Worm (Caenorhabditis elegans): Measurements from ENCODE around the gene Y11D7A.10.

DNA sequence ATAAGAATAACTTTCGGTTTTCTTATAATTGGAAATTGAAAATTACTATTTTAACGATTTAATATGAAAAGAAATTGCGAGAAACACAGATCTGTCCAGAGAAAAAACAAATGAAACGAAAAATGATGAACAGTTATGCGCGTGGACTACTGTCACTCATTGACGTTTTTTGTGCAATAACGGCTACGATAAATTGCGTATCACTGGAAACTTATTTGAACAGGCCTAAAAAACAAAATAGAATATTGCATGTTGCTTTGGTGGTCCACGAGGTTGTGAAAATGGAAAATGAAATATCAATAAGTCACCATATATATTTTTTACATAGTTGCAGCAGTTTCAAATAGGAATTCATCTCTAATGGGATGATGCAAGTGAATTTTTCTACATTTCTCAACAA is 4.9 kb upstream of the Y11D7A.10 start:
- TF ChIP-seq med-1 (GFP tag; optimal IDR thresholded peaks at IDR 0.05; ENCODE audit: insufficient read depth), result no peak
- TF ChIP-seq flt-1 (GFP tag; IDR thresholded peaks at IDR 0.05), result no peak
- no peak for TF ChIP-seq ztf-23 (GFP tag; IDR thresholded peaks at IDR 0.05)
- TF ChIP-seq T22C8.4 (GFP tag; IDR thresholded peaks at IDR 0.05), result no peak

All from whole organism, midembryonic.